Worm (Caenorhabditis elegans) whole organism, young adult: ENCODE results near the gene C49C8.5.
A peak's percentile ranks its signal among the peaks of the same experiment; 100 is the strongest.

ENCODE experiments used
- B0019.2 ChIP-seq: fragments of 200-800 bp; sonication (Bioruptor generic); conservative IDR thresholded peaks from 2 replicates; pipeline ENCODE4 v1.3.6; 2022; ENCODE audit warnings: missing genetic modification reagents, missing genetic modification characterization, missing compliant biosample characterization
- B0261.1 ChIP-seq: sonication (generic microtip); optimal IDR thresholded peaks from 2 replicates; lab custom pipeline; 2016; ENCODE audit warnings: mild to moderate bottlenecking, missing genetic modification characterization, moderate library complexity, missing compliant biosample characterization
- B0336.3 ChIP-seq: fragments of 200-800 bp; sonication (Bioruptor generic); IDR thresholded peaks from 2 replicates; pipeline ENCODE4 v1.3.6; 2022; ENCODE audit warnings: missing genetic modification characterization, missing compliant biosample characterization
- F23B12.7 ChIP-seq: sonication (generic microtip); optimal IDR thresholded peaks from 2 replicates; lab custom pipeline; 2017; ENCODE audit warnings: missing genetic modification characterization, mild to moderate bottlenecking, missing compliant biosample characterization, antibody characterized with exemption, moderate library complexity; ENCODE audit not compliant: insufficient read depth
- F33H1.4 ChIP-seq: fragments of 200-800 bp; sonication (Bioruptor generic); IDR thresholded peaks from 2 replicates; pipeline ENCODE4 v1.3.6; 2022; ENCODE audit warnings: missing genetic modification reagents, missing genetic modification characterization, missing compliant biosample characterization
- F37B4.10 ChIP-seq: fragments of 200-800 bp; sonication (Bioruptor generic); IDR thresholded peaks from 2 replicates; pipeline ENCODE4 v1.3.6; 2022; ENCODE audit warnings: missing genetic modification characterization, missing compliant biosample characterization
- Y53G8AR.9 ChIP-seq: fragments of 200-800 bp; sonication (Bioruptor generic); conservative IDR thresholded peaks from 2 replicates; pipeline ENCODE4 v1.3.6; 2022; ENCODE audit warnings: missing genetic modification reagents, missing genetic modification characterization, missing compliant biosample characterization
- Y95B8A.8 ChIP-seq: fragments of 200-800 bp; sonication (Bioruptor generic); IDR thresholded peaks from 2 replicates; pipeline ENCODE4 v1.3.6; 2022; ENCODE audit warnings: missing genetic modification reagents, missing genetic modification characterization, missing compliant biosample characterization
- ZK185.1 ChIP-seq: sonication (generic microtip); optimal IDR thresholded peaks from 2 replicates; lab custom pipeline; 2016; ENCODE audit warnings: mild to moderate bottlenecking, missing genetic modification characterization, missing compliant biosample characterization; ENCODE audit not compliant: poor library complexity, severe bottlenecking
- attf-5 ChIP-seq: fragments of 200-800 bp; sonication (Bioruptor generic); optimal IDR thresholded peaks from 2 replicates; lab custom pipeline; 2018; ENCODE audit warnings: mild to moderate bottlenecking, missing genetic modification characterization, missing compliant biosample characterization
- bed-1 ChIP-seq: fragments of 200-800 bp; sonication (Bioruptor generic); IDR thresholded peaks from 2 replicates; pipeline ENCODE4 v1.3.6; 2022; ENCODE audit warnings: missing genetic modification reagents, missing genetic modification characterization, missing compliant biosample characterization
- cebp-1 ChIP-seq, 2 experiments: fragments of 200-800 bp in 1 of 2; sonication (Bioruptor generic) in 1 of 2; sonication (generic microtip) in 1 of 2; IDR thresholded peaks in 1 of 2; optimal IDR thresholded peaks in 1 of 2; 2 replicates each; pipeline versions ENCODE4 v1.3.6 to Lab custom; 2017 to 2022; ENCODE audit warnings: missing compliant biosample characterization in 2 of 2, missing genetic modification characterization in 2 of 2, mild to moderate bottlenecking in 1 of 2, missing genetic modification reagents in 1 of 2, moderate library complexity in 1 of 2
- chd-7 ChIP-seq: sonication (generic microtip); optimal IDR thresholded peaks from 2 replicates; lab custom pipeline; 2016; ENCODE audit warnings: mild to moderate bottlenecking, missing genetic modification characterization, moderate library complexity, missing compliant biosample characterization
- dpl-1 ChIP-seq: fragments of 150-350 bp; optimal IDR thresholded peaks from 2 replicates; lab custom pipeline; 2014; ENCODE audit warnings: missing biosample characterization, missing genetic modification reagents, missing genetic modification characterization
- hmg-1.2 ChIP-seq: fragments of 200-800 bp; sonication (Bioruptor generic); IDR thresholded peaks from 2 replicates; pipeline ENCODE4 v1.3.6; 2022; ENCODE audit warnings: missing genetic modification reagents, missing genetic modification characterization, missing compliant biosample characterization
- let-607 ChIP-seq, 2 experiments: fragments of 200-800 bp in 1 of 2; sonication (Bioruptor generic) in 1 of 2; sonication (generic microtip) in 1 of 2; optimal IDR thresholded peaks; 2 replicates each; lab custom pipeline; 2016 to 2018; ENCODE audit warnings: mild to moderate bottlenecking in 2 of 2, missing compliant biosample characterization in 2 of 2, missing genetic modification characterization in 2 of 2, moderate library complexity in 2 of 2, missing genotype in 1 of 2
- lin-26 ChIP-seq: fragments of 200-800 bp; sonication (Bioruptor generic); IDR thresholded peaks from 2 replicates; pipeline ENCODE4 v1.3.6; 2022; ENCODE audit warnings: missing genetic modification reagents, missing genetic modification characterization, missing compliant biosample characterization
- lin-35 ChIP-seq, 3 experiments: fragments of 150-350 bp in 2 of 3; sonication (generic microtip) in 1 of 3; optimal IDR thresholded peaks; 2 replicates each; lab custom pipeline; 2014 to 2018; ENCODE audit warnings: missing biosample characterization in 3 of 3, missing genetic modification characterization in 3 of 3, missing genetic modification reagents in 3 of 3
- lir-1 ChIP-seq: fragments of 200-800 bp; sonication (Bioruptor generic); conservative IDR thresholded peaks from 2 replicates; pipeline ENCODE4 v1.3.6; 2022; ENCODE audit warnings: missing genetic modification reagents, missing genetic modification characterization, missing compliant biosample characterization
- lsl-1 ChIP-seq: fragments of 200-800 bp; sonication (Bioruptor generic); optimal IDR thresholded peaks from 2 replicates; lab custom pipeline; 2018; ENCODE audit warnings: mild to moderate bottlenecking, missing genetic modification characterization, moderate library complexity, missing compliant biosample characterization
- madf-10 ChIP-seq: sonication (generic microtip); optimal IDR thresholded peaks from 2 replicates; lab custom pipeline; 2016; ENCODE audit warnings: mild to moderate bottlenecking, missing genetic modification characterization, missing compliant biosample characterization
- madf-6 ChIP-seq: fragments of 200-800 bp; sonication (Bioruptor generic); IDR thresholded peaks from 2 replicates; pipeline ENCODE4 v1.3.6; 2022; ENCODE audit warnings: missing genetic modification reagents, missing genetic modification characterization, missing compliant biosample characterization
- mcd-1 ChIP-seq: fragments of 200-800 bp; sonication (Bioruptor generic); IDR thresholded peaks from 2 replicates; pipeline ENCODE4 v1.3.6; 2022; ENCODE audit warnings: missing genetic modification reagents, missing genetic modification characterization, missing compliant biosample characterization
- mel-28 ChIP-seq: sonication (generic microtip); optimal IDR thresholded peaks from 2 replicates; lab custom pipeline; 2016; ENCODE audit warnings: borderline replicate concordance, mild to moderate bottlenecking, missing genetic modification characterization, missing compliant biosample characterization
- mes-4 ChIP-seq: sonication (generic microtip); optimal IDR thresholded peaks from 2 replicates; lab custom pipeline; 2016; ENCODE audit warnings: missing genotype, missing genetic modification characterization, missing compliant biosample characterization
- nfyb-1 ChIP-seq: fragments of 200-800 bp; sonication (Bioruptor generic); IDR thresholded peaks from 2 replicates; pipeline ENCODE4 v1.3.6; 2022; ENCODE audit warnings: missing genetic modification reagents, missing genetic modification characterization, missing compliant biosample characterization
- nhr-80 ChIP-seq: sonication (generic microtip); optimal IDR thresholded peaks from 2 replicates; lab custom pipeline; 2016; ENCODE audit warnings: missing genetic modification characterization, missing compliant biosample characterization
- nhr-90 ChIP-seq: sonication (generic microtip); optimal IDR thresholded peaks from 2 replicates; lab custom pipeline; 2016; ENCODE audit warnings: missing genotype, mild to moderate bottlenecking, missing genetic modification characterization, missing compliant biosample characterization
- rcor-1 ChIP-seq: fragments of 200-800 bp; sonication (Bioruptor generic); IDR thresholded peaks from 2 replicates; pipeline ENCODE4 v1.3.6; 2022; ENCODE audit warnings: missing genetic modification reagents, missing genetic modification characterization, missing compliant biosample characterization
- rpc-1 ChIP-seq, 2 experiments: fragments of 150-350 bp in 1 of 2; sonication (generic microtip) in 1 of 2; optimal IDR thresholded peaks; 2 replicates each; lab custom pipeline; 2014 to 2018; ENCODE audit warnings: missing biosample characterization in 1 of 2, missing genetic modification characterization in 1 of 2, missing genetic modification reagents in 1 of 2, missing genotype in 1 of 2
- snpc-1.1 ChIP-seq: sonication (generic microtip); optimal IDR thresholded peaks from 2 replicates; lab custom pipeline; 2017; ENCODE audit warnings: missing genetic modification characterization, mild to moderate bottlenecking, missing compliant biosample characterization, antibody characterized with exemption, moderate library complexity, missing genotype, missing genetic modification reagents; ENCODE audit not compliant: insufficient read depth
- snpc-1.3 ChIP-seq: sonication (generic microtip); optimal IDR thresholded peaks from 2 replicates; lab custom pipeline; 2017; ENCODE audit warnings: missing genetic modification characterization, mild to moderate bottlenecking, missing compliant biosample characterization, antibody characterized with exemption, moderate library complexity, missing genotype, missing genetic modification reagents; ENCODE audit not compliant: insufficient read depth
- snpc-4 ChIP-seq, 5 experiments: fragments of 150-350 bp in 1 of 5; sonication (generic microtip) in 4 of 5; optimal IDR thresholded peaks; 2 replicates each; lab custom pipeline; 2014 to 2018; ENCODE audit warnings: missing genetic modification characterization in 5 of 5, missing biosample characterization in 3 of 5, antibody characterized with exemption in 2 of 5, mild to moderate bottlenecking in 2 of 5, missing compliant biosample characterization in 2 of 5, missing genotype in 2 of 5, moderate library complexity in 2 of 5, missing genetic modification reagents in 1 of 5
- tbp1 ChIP-seq: fragments of 200-800 bp; sonication (Bioruptor generic); optimal IDR thresholded peaks from 2 replicates; lab custom pipeline; 2018; ENCODE audit warnings: mild to moderate bottlenecking, missing genetic modification characterization, missing compliant biosample characterization
- tlf-1 ChIP-seq: fragments of 200-800 bp; sonication (Bioruptor generic); optimal IDR thresholded peaks from 2 replicates; lab custom pipeline; 2018; ENCODE audit warnings: mild to moderate bottlenecking, missing genetic modification characterization, missing compliant biosample characterization
- unc-130 ChIP-seq: sonication (generic microtip); optimal IDR thresholded peaks from 2 replicates; lab custom pipeline; 2016; ENCODE audit warnings: missing genetic modification reagents, missing genetic modification characterization, missing compliant biosample characterization
- unc-62 ChIP-seq: fragments of 150-350 bp; optimal IDR thresholded peaks from 2 replicates; lab custom pipeline; 2014; ENCODE audit warnings: missing biosample characterization, missing genetic modification reagents, missing genetic modification characterization
- ztf-18 ChIP-seq: sonication (generic microtip); optimal IDR thresholded peaks from 2 replicates; lab custom pipeline; 2016; ENCODE audit warnings: missing genotype, mild to moderate bottlenecking, missing genetic modification characterization, missing compliant biosample characterization
- ztf-22 ChIP-seq: fragments of 200-800 bp; sonication (Bioruptor generic); optimal IDR thresholded peaks from 2 replicates; lab custom pipeline; 2018; ENCODE audit warnings: mild to moderate bottlenecking, missing genetic modification characterization, moderate library complexity, missing compliant biosample characterization
- ztf-6 ChIP-seq: fragments of 200-800 bp; sonication (Bioruptor generic); IDR thresholded peaks from 2 replicates; pipeline ENCODE4 v1.3.6; 2022; ENCODE audit warnings: missing genetic modification reagents, missing genetic modification characterization, missing compliant biosample characterization

C49C8.5 gene

DNA sequence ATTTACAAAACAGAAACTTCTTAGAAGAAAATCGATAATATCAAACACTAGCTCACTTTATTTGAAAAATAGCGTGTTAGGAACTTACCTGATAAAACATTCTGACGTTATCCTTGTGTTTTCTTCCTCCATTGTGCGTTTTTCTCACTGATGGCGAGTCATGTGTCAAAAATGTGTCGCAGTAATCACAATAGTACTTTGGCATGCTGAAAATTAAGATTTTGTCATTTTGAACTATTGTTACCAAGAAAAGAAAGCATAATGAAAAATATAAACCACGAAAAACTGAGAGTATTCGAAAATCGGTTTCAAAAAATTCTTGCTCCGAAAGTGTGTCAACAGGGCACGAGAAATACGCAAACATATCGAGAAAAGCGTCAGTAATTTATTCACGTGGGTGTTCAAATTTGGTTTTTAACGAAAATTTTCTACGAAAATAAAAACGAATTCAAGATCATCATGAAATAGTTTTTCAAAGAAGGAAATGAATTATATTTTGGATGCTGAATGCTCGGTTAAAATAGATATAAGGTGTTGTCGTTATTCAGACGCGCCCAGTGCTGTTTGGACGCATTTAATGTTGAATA lies 34.2 kb upstream of the C49C8.5 start, which contains the start of gene snrp-3 (continued):
- TF ChIP-seq dpl-1 (GFP tag; lab: Kevin White, UChicago), result peak; percentile 73
- peak; percentile 49 to 94 (median 60) for TF ChIP-seq lin-35 (GFP tag; optimal IDR thresholded peaks at IDR 0.05; lab: Kevin White, UChicago)
- no peak for TF ChIP-seq mes-4
- 0 out of 2 replicates have a peak, but pooled peaks have one; percentile 13 for TF ChIP-seq lir-1 (GFP tag; lab: Robert Waterston, UW)
- 0 out of 2 replicates have a peak, but pooled peaks have one; percentile 42 for TF ChIP-seq B0336.3
- TF ChIP-seq unc-130, result peak; percentile 23
- peak; percentile 89; the same call in 1 of the 2 replicates for TF ChIP-seq Y53G8AR.9 (GFP tag; lab: Robert Waterston, UW)
- TF ChIP-seq B0261.1 (tag; lab: Kevin White, UChicago), result no peak
- TF ChIP-seq bed-1, result no peak
- peak; percentile 37 for TF ChIP-seq snpc-4 (GFP tag; optimal IDR thresholded peaks at IDR 0.05; lab: Kevin White, UChicago)
- peak; percentile 51 to 57 (median 55) for TF ChIP-seq snpc-4 (tag; optimal IDR thresholded peaks at IDR 0.05; lab: Kevin White, UChicago)
- peak; percentile 36 for TF ChIP-seq tlf-1 (GFP tag; lab: Kevin White, UChicago)
- no peak for TF ChIP-seq cebp-1 (GFP tag; IDR thresholded peaks at IDR 0.05; lab: Robert Waterston, UW)
- peak; percentile 75 for TF ChIP-seq cebp-1 (tag; optimal IDR thresholded peaks at IDR 0.05; lab: Kevin White, UChicago)
- TF ChIP-seq madf-10, result peak; percentile 42
- peak; percentile 59 for TF ChIP-seq snpc-1.3 (tag; lab: Kevin White, UChicago)
- TF ChIP-seq hmg-1.2, result peak; percentile 37; the same call in 1 of the 2 replicates
- peak; percentile 63 for TF ChIP-seq lsl-1 (GFP tag; lab: Kevin White, UChicago)
- peak; percentile 2 for TF ChIP-seq F23B12.7 (tag; lab: Kevin White, UChicago)
- TF ChIP-seq attf-5 (GFP tag; lab: Kevin White, UChicago), result peak; percentile 79
- no peak for TF ChIP-seq ztf-6 (GFP tag; lab: Robert Waterston, UW)
- peak; percentile 73 for TF ChIP-seq nfyb-1
- TF ChIP-seq ZK185.1 (tag; lab: Kevin White, UChicago), result peak; percentile 76
- TF ChIP-seq rcor-1 (GFP tag; lab: Robert Waterston, UW), result peak; percentile 42
- TF ChIP-seq snpc-1.1 (tag; lab: Kevin White, UChicago), result peak; percentile 1
- 0 out of 2 replicates have a peak, but pooled peaks have one; percentile 6 for TF ChIP-seq lin-26 (GFP tag; lab: Robert Waterston, UW)
- peak; percentile 21 for TF ChIP-seq tbp1 (GFP tag; lab: Kevin White, UChicago)
- peak; percentile 29 for TF ChIP-seq nhr-80
- peak; percentile 67 for TF ChIP-seq F33H1.4 (GFP tag; lab: Robert Waterston, UW)
- TF ChIP-seq nhr-90 (tag; lab: Kevin White, UChicago), result no peak
- TF ChIP-seq chd-7 (tag; lab: Kevin White, UChicago), result peak; percentile 11
- no peak for TF ChIP-seq rpc-1 (optimal IDR thresholded peaks at IDR 0.05; lab: Kevin White, UChicago)
- no peak for TF ChIP-seq rpc-1 (tag; optimal IDR thresholded peaks at IDR 0.05; lab: Kevin White, UChicago)
- peak; percentile 65; the same call in 1 of the 2 replicates for TF ChIP-seq madf-6 (GFP tag; lab: Robert Waterston, UW)
- no peak for TF ChIP-seq mel-28 (tag; lab: Kevin White, UChicago)
- peak; percentile 96 for TF ChIP-seq ztf-18 (tag; lab: Kevin White, UChicago)
- peak in 1 of 2 experiments; percentile 12 for TF ChIP-seq let-607 (tag; optimal IDR thresholded peaks at IDR 0.05; lab: Kevin White, UChicago)

DNA sequence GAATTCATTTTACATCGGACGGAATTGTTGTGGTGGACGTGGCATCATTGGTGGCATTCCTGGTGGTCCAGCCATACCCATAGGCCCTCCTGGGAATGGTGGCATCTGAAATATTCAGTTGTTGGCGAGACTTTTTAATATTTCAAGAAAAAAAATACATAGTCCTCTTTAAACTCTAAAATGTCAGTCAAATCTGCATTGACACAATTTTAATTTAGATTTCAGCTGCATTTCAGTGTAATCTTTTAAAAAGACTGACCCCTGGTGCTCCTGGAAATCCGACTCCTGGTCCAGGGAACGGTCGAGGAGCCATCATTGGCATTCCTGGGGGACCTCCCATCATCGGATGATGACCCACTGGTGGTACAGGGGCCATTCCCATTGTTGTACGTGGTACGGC lies 33.5 kb upstream of the C49C8.5 start:
- TF ChIP-seq ztf-22 (GFP tag; lab: Kevin White, UChicago), result no peak
- TF ChIP-seq lir-1 (GFP tag; lab: Robert Waterston, UW), result no peak
- TF ChIP-seq Y95B8A.8 (GFP tag; lab: Robert Waterston, UW), result 0 out of 2 replicates have a peak, but pooled peaks have one; percentile 11
- no peak for TF ChIP-seq unc-62
- no peak for TF ChIP-seq F37B4.10
- TF ChIP-seq B0019.2 (GFP tag; lab: Robert Waterston, UW), result no peak
- TF ChIP-seq mcd-1, result no peak
